Worm (Caenorhabditis elegans) whole organism, L4 larva: Measurements from ENCODE around the gene ctg-2.

Experiments
- unc-130 ChIP-seq: sonication (generic microtip); optimal IDR thresholded peaks from 2 replicates; lab custom pipeline; 2016; ENCODE audit warnings: missing genetic modification reagents, missing genetic modification characterization, missing compliant biosample characterization
- vab-7 ChIP-seq: fragments of 200-800 bp; sonication (Bioruptor generic); IDR thresholded peaks from 2 replicates; pipeline ENCODE4 v1.3.6; 2022; ENCODE audit warnings: missing genetic modification reagents, missing genetic modification characterization, missing compliant biosample characterization
- zag-1 ChIP-seq: fragments of 150-350 bp; optimal IDR thresholded peaks from 2 replicates; lab custom pipeline; 2014; ENCODE audit warnings: missing biosample characterization, missing genetic modification characterization

DNA sequence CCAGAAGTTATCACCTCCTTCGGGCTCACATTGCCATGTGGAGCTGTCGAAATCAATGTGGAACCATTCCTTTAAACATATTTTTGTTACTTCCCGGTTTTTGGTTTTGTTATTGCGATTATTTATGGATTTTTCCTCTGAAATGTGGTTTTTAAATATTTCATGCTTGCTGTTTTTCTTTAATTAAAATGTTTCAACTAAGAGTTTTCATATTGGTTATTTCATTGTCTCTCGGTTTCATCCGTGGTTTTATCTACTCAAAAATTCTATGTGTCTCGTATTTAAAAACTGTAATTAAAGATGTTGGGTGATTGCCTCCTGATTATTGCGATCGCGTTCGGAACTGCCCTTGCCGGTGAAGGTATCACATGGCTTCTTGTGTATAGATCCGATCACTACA lies 48.0 kb upstream of the ctg-2 start, which contains the start of gene F22B5.10:
- TF ChIP-seq zag-1 (no peak), vab-7 (GFP tag; lab: Robert Waterston, UW) (no peak), unc-130 (GFP tag; lab: Kevin White, UChicago) (no peak)
